Fruit fly (Drosophila melanogaster): ENCODE measurements around the gene CAH4.
A peak's percentile ranks its signal among the peaks of the same experiment; 100 is the strongest.

The CAH4 gene

DNA sequence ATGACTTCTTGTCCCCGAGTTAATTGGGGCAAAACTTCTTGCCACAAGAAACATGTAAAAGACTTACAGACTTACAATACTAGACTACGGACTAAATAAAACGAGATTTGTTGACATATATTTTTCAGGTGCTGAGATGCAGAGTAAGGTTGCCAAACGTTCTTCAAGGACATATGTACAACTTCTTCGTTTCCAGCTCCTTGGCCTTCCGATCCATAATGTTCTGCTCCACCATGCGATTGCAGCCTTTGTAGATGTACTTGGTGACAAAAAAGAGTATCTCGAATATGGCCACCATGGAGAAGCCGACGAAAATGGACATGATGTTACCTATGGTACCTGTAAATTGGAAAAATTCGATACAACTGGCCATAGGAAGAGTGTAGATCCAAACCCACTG, at the start of gene CAH4:
Gene CAH4, minus strand, starts transcription at position 101 of the 400 bp plus-strand sequence.
- TF ChIP-seq CG3032 (tag; optimal IDR thresholded peaks at IDR 0.05) = no peak
- no peak for TF ChIP-seq acj6 (GFP tag; optimal IDR thresholded peaks at IDR 0.05)
- TF ChIP-seq Gug (GFP tag; IDR thresholded peaks at IDR 0.05) = no peak
- no peak for TF ChIP-seq Hr38 (GFP tag; optimal IDR thresholded peaks at IDR 0.05)

DNA sequence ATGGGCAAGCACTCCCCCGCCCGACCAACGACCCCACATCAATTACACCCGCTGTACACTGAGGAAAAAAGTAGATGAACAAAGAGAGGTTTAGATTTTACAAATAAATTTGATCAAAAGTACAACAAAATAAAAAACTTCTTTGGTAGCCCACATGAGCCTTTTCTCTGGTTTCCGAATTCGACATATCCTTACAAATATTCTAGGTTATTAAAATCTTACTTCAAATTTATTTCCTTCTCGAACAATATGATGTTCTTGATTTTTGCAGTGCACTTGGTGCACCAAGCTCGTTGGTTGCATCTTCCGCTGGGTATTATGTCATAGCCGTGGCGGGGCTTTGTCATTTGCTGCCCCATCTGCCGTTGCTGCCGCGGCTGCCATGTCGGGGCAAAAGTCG, 49.3 kb upstream of the CAH4 start:
- TF ChIP-seq CG16779 (tag; optimal IDR thresholded peaks at IDR 0.05) = no peak
- peak; percentile 17 for TF ChIP-seq CG32006 (GFP tag; optimal IDR thresholded peaks at IDR 0.05)
- TF ChIP-seq CG15336 (GFP tag; IDR thresholded peaks at IDR 0.05) = peak; percentile 55
- peak; percentile 61; the same call in 2 of the 3 replicates for TF ChIP-seq eg (GFP tag; IDR thresholded peaks at IDR 0.05)
- peak; percentile 52 for TF ChIP-seq CG8119 (GFP tag; IDR thresholded peaks at IDR 0.05)
- TF ChIP-seq Eip78C (GFP tag) = peak; percentile 55
- no peak for TF ChIP-seq CG11762 (GFP tag; optimal IDR thresholded peaks at IDR 0.05; ENCODE audit: insufficient read depth)
- no peak for TF ChIP-seq CG3032 (tag; optimal IDR thresholded peaks at IDR 0.05)
- peak; percentile 46 for TF ChIP-seq CG6276 (GFP tag; optimal IDR thresholded peaks at IDR 0.05)
- no peak for TF ChIP-seq ss (GFP tag; optimal IDR thresholded peaks at IDR 0.05)
- no peak for TF ChIP-seq Eip93F (GFP tag; optimal IDR thresholded peaks at IDR 0.05)
- peak; percentile 19 for TF ChIP-seq Hr4 (GFP tag; optimal IDR thresholded peaks at IDR 0.05)
- no peak for TF ChIP-seq CG10631 (GFP tag; optimal IDR thresholded peaks at IDR 0.05)

DNA sequence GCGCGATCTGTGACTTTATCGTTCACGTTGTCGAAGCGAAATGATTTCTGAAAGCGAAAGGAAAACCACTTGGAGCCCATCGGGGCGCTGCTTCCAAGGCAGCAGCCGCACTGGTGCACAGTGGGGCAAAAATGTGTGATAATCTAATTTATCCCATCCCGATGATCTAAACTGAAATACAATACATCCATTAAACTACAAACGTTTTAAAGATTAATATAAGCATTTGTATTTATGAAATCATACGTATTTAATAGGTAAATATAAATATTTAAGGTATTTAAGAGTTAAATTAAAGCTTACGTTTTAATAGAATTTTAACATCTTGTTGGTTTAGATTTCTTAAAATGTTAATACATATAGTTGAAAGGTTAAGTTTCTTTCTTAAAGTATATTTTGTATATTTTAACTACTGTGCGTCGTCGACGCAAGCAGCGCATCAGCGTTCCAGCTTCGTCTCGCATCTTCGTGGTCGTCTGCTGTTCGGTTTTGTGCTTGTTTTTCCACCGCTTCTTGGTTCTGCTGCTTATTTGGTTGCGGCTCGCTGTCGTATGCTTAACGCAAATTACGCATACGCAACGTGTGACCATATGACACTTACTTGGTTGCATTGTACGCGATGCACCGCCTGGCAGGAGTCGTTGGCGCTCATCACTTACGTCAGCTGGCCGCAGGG, 48.7 kb upstream of the CAH4 start, which contains the start of gene CG13643:
Gene CG13643, minus strand, starts transcription at position 46 of the 676 bp plus-strand sequence.
- TF ChIP-seq CG8119 (GFP tag; IDR thresholded peaks at IDR 0.05) (peak; percentile 86), CG7368 (GFP tag; optimal IDR thresholded peaks at IDR 0.05) (peak; percentile 11), spab (GFP tag; optimal IDR thresholded peaks at IDR 0.05) (no peak), Ets96B (tag; optimal IDR thresholded peaks at IDR 0.05) (no peak), CG15336 (GFP tag; IDR thresholded peaks at IDR 0.05) (peak; percentile 82), net (GFP tag; optimal IDR thresholded peaks at IDR 0.05) (peak; percentile 64), dac (GFP tag; optimal IDR thresholded peaks at IDR 0.05) (peak; percentile 18), Met (GFP tag; optimal IDR thresholded peaks at IDR 0.05) (peak; percentile 18), salr (GFP tag; optimal IDR thresholded peaks at IDR 0.05) (peak in 1 of 2 experiments; percentile 71), vri (GFP tag; optimal IDR thresholded peaks at IDR 0.05) (no peak), CG6163 (GFP tag; IDR thresholded peaks at IDR 0.05) (0 out of 3 replicates have a peak, but pooled peaks have one; percentile 6), CG4318 (GFP tag; optimal IDR thresholded peaks at IDR 0.05) (peak; percentile 64), CG16779 (tag; optimal IDR thresholded peaks at IDR 0.05) (peak; percentile 17), Eip75B (GFP tag; optimal IDR thresholded peaks at IDR 0.05) (no peak), CG6792 (GFP tag; optimal IDR thresholded peaks at IDR 0.05) (peak; percentile 34), topi (GFP tag; optimal IDR thresholded peaks at IDR 0.05) (peak; percentile 12), cyc (GFP tag; optimal IDR thresholded peaks at IDR 0.05) (peak; percentile 1), CG34406 (GFP tag; optimal IDR thresholded peaks at IDR 0.05) (peak; percentile 62), Lpt (GFP tag; optimal IDR thresholded peaks at IDR 0.05) (peak; percentile 36), Sox15 (GFP tag; optimal IDR thresholded peaks at IDR 0.05) (no peak), CG6276 (GFP tag; optimal IDR thresholded peaks at IDR 0.05) (peak; percentile 75), CG32006 (GFP tag; optimal IDR thresholded peaks at IDR 0.05) (peak; percentile 85), Eip93F (GFP tag; optimal IDR thresholded peaks at IDR 0.05) (no peak), acj6 (GFP tag; optimal IDR thresholded peaks at IDR 0.05) (peak; percentile 58), CG8632 (GFP tag; optimal IDR thresholded peaks at IDR 0.05) (peak; percentile 66), CG10631 (GFP tag; optimal IDR thresholded peaks at IDR 0.05) (peak; percentile 40), CG6808 (GFP tag; optimal IDR thresholded peaks at IDR 0.05) (peak; percentile 41), Smox (GFP tag; optimal IDR thresholded peaks at IDR 0.05) (peak; percentile 4), pdm3 (GFP tag; optimal IDR thresholded peaks at IDR 0.05) (peak; percentile 23), CG3919 (GFP tag; optimal IDR thresholded peaks at IDR 0.05) (peak; percentile 67), dsx (GFP tag; optimal IDR thresholded peaks at IDR 0.05; ENCODE audit: poor library complexity, severe bottlenecking) (peak; percentile 12), CG11762 (GFP tag; optimal IDR thresholded peaks at IDR 0.05; ENCODE audit: insufficient read depth) (peak; percentile 69), svp (GFP tag) (peak; percentile 70), fd85E (GFP tag; optimal IDR thresholded peaks at IDR 0.05) (no peak), CG11294 (GFP tag; IDR thresholded peaks at IDR 0.05) (no peak), achi (GFP tag; optimal IDR thresholded peaks at IDR 0.05) (peak; percentile 74), Blimp-1 (GFP tag; optimal IDR thresholded peaks at IDR 0.05) (peak; percentile 54), CG1621 (tag; optimal IDR thresholded peaks at IDR 0.05) (no peak), ss (GFP tag; optimal IDR thresholded peaks at IDR 0.05) (peak; percentile 35 to 56), Eip78C (GFP tag) (peak; percentile 88), CG3032 (tag; optimal IDR thresholded peaks at IDR 0.05) (no peak)
